Fruit fly (Drosophila melanogaster) whole organism, embryonic: ENCODE measurements around the gene CG9799.
A peak's percentile ranks its signal among the peaks of the same experiment; 100 is the strongest.

Source experiments
- BEAF-32 ChIP-seq: fragments of 200-800 bp; sonication (Bioruptor generic); optimal IDR thresholded peaks from 3 replicates; lab custom pipeline; 2017; ENCODE audit warnings: missing biosample characterization, missing genetic modification characterization, mild to moderate bottlenecking, moderate library complexity, missing genetic modification reagents
- Blimp-1 ChIP-seq: fragments of 200-800 bp; sonication (Bioruptor generic); optimal IDR thresholded peaks from 3 replicates; lab custom pipeline; 2018; ENCODE audit warnings: missing biosample characterization, missing genetic modification characterization, mild to moderate bottlenecking, moderate library complexity, missing genetic modification reagents
- CG10462 ChIP-seq: fragments of 200-800 bp; sonication (Bioruptor generic); optimal IDR thresholded peaks from 2 replicates; lab custom pipeline; 2016; ENCODE audit warnings: missing biosample characterization, missing genetic modification characterization
- CG12071 ChIP-seq: fragments of 200-800 bp; sonication (Bioruptor generic); optimal IDR thresholded peaks from 3 replicates; lab custom pipeline; 2018; ENCODE audit warnings: missing biosample characterization, mild to moderate bottlenecking, missing genetic modification characterization
- CG12155 ChIP-seq: fragments of 200-800 bp; sonication (Bioruptor generic); optimal IDR thresholded peaks from 3 replicates; lab custom pipeline; 2016; ENCODE audit warnings: missing biosample characterization, missing genetic modification characterization
- CG14014 ChIP-seq: fragments of 200-800 bp; sonication (Bioruptor generic); IDR thresholded peaks from 2 replicates; pipeline ENCODE4 v1.3.6; 2022; ENCODE audit warnings: missing biosample characterization, missing genetic modification characterization
- CG15601 ChIP-seq: fragments of 200-800 bp; sonication (Bioruptor generic); optimal IDR thresholded peaks from 3 replicates; lab custom pipeline; 2019; ENCODE audit warnings: missing biosample characterization, mild to moderate bottlenecking, missing genetic modification characterization, moderate library complexity
- CG15696 ChIP-seq: fragments of 200-800 bp; sonication (Bioruptor generic); optimal IDR thresholded peaks from 2 replicates; lab custom pipeline; 2019; ENCODE audit warnings: missing biosample characterization, mild to moderate bottlenecking, missing genetic modification characterization, moderate library complexity
- CG1602 ChIP-seq: fragments of 200-800 bp; sonication (Bioruptor generic); optimal IDR thresholded peaks from 3 replicates; lab custom pipeline; 2016; ENCODE audit warnings: missing biosample characterization, missing genetic modification characterization
- CG16863 ChIP-seq: fragments of 200-800 bp; sonication (Bioruptor generic); optimal IDR thresholded peaks from 3 replicates; lab custom pipeline; 2016; ENCODE audit warnings: missing biosample characterization, missing genetic modification characterization
- CG17361 ChIP-seq: fragments of 200-800 bp; sonication (Bioruptor generic); IDR thresholded peaks from 3 replicates; pipeline ENCODE4 v1.3.6; 2022; ENCODE audit warnings: missing biosample characterization, missing genetic modification characterization
- CG2875 ChIP-seq: fragments of 200-800 bp; sonication (Bioruptor generic); optimal IDR thresholded peaks from 2 replicates; lab custom pipeline; 2017; ENCODE audit warnings: missing biosample characterization, mild to moderate bottlenecking, missing genetic modification characterization, missing genetic modification reagents
- CG33557 ChIP-seq: fragments of 200-800 bp; sonication (Bioruptor generic); optimal IDR thresholded peaks from 2 replicates; lab custom pipeline; 2019; ENCODE audit warnings: missing biosample characterization, mild to moderate bottlenecking, missing genetic modification characterization, moderate library complexity
- CG6254 ChIP-seq: fragments of 200-800 bp; sonication (Bioruptor generic); optimal IDR thresholded peaks from 3 replicates; lab custom pipeline; 2017; ENCODE audit warnings: mild to moderate bottlenecking, missing biosample characterization, missing genetic modification reagents, missing genetic modification characterization
- CG8944 ChIP-seq: fragments of 200-800 bp; sonication (Bioruptor generic); optimal IDR thresholded peaks from 3 replicates; lab custom pipeline; 2016; ENCODE audit warnings: missing biosample characterization, missing genetic modification characterization
- CG9817 ChIP-seq: fragments of 200-800 bp; sonication (Bioruptor generic); optimal IDR thresholded peaks from 2 replicates; lab custom pipeline; 2018; ENCODE audit warnings: missing biosample characterization, mild to moderate bottlenecking, missing genetic modification characterization, moderate library complexity
- CTCF ChIP-seq: fragments of 200-800 bp; sonication (Bioruptor generic); optimal IDR thresholded peaks from 2 replicates; lab custom pipeline; 2017; ENCODE audit warnings: missing biosample characterization, mild to moderate bottlenecking, missing genetic modification characterization, moderate library complexity
- Camta ChIP-seq: fragments of 200-800 bp; sonication (Bioruptor generic); optimal IDR thresholded peaks from 2 replicates; lab custom pipeline; 2016; ENCODE audit warnings: missing biosample characterization, missing genetic modification characterization
- Chrac-16 ChIP-seq: fragments of 200-800 bp; sonication (Bioruptor generic); optimal IDR thresholded peaks from 3 replicates; lab custom pipeline; 2016; ENCODE audit warnings: missing biosample characterization, missing genetic modification characterization
- CoRest ChIP-seq: fragments of 200-800 bp; sonication (Bioruptor generic); optimal IDR thresholded peaks from 3 replicates; lab custom pipeline; 2018; ENCODE audit warnings: missing biosample characterization, mild to moderate bottlenecking, missing genetic modification characterization, moderate library complexity
- CrebB ChIP-seq: fragments of 200-800 bp; sonication (Bioruptor generic); optimal IDR thresholded peaks from 3 replicates; lab custom pipeline; 2018; ENCODE audit warnings: missing biosample characterization, mild to moderate bottlenecking, missing genetic modification characterization
- E2f2 ChIP-seq: fragments of 200-800 bp; sonication (Bioruptor generic); IDR thresholded peaks from 2 replicates; pipeline ENCODE4 v1.3.6; 2022; ENCODE audit warnings: missing biosample characterization, missing genetic modification characterization
- Fer1 ChIP-seq: fragments of 200-800 bp; sonication (Bioruptor generic); optimal IDR thresholded peaks from 2 replicates; lab custom pipeline; 2017; ENCODE audit warnings: missing biosample characterization, mild to moderate bottlenecking, missing genetic modification characterization
- Fer3 ChIP-seq: fragments of 200-800 bp; sonication (Bioruptor generic); optimal IDR thresholded peaks from 2 replicates; lab custom pipeline; 2018; ENCODE audit warnings: missing biosample characterization, mild to moderate bottlenecking, missing genetic modification characterization, moderate library complexity
- Hmr ChIP-seq: fragments of 200-800 bp; sonication (Bioruptor generic); optimal IDR thresholded peaks from 3 replicates; lab custom pipeline; 2017; ENCODE audit warnings: mild to moderate bottlenecking, missing biosample characterization, missing genetic modification reagents, missing genetic modification characterization
- Hr3 ChIP-seq: fragments of 200-800 bp; sonication (Bioruptor generic); optimal IDR thresholded peaks from 3 replicates; lab custom pipeline; 2016; ENCODE audit warnings: missing biosample characterization, missing genetic modification characterization
- Med ChIP-seq: fragments of 200-800 bp; sonication (Bioruptor generic); peaks from one replicate; lab custom pipeline; 2016; ENCODE audit warnings: missing biosample characterization, missing genetic modification characterization, mild to moderate bottlenecking, inconsistent platforms, moderate library complexity
- Sin3A ChIP-seq: fragments of >200 bp; optimal IDR thresholded peaks from 2 replicates; lab custom pipeline; 2018
- Ssrp ChIP-seq: fragments of 200-800 bp; sonication (Bioruptor generic); optimal IDR thresholded peaks from 2 replicates; lab custom pipeline; 2018; ENCODE audit warnings: missing biosample characterization, mild to moderate bottlenecking, missing genetic modification characterization, moderate library complexity
- amos ChIP-seq: fragments of 200-800 bp; sonication (Bioruptor generic); IDR thresholded peaks from 2 replicates; pipeline ENCODE4 v1.3.6; 2022; ENCODE audit warnings: missing biosample characterization, missing genetic modification characterization; ENCODE audit not compliant: partially characterized antibody
- bsh ChIP-seq, 2 experiments: fragments of 200-800 bp; sonication (Bioruptor generic); optimal IDR thresholded peaks; 2 replicates each; lab custom pipeline; 2017 to 2018; ENCODE audit warnings: mild to moderate bottlenecking in 2 of 2, missing biosample characterization in 2 of 2, missing genetic modification characterization in 2 of 2, moderate library complexity in 1 of 2
- ci ChIP-seq: fragments of 200-800 bp; sonication (Bioruptor generic); IDR thresholded peaks from 3 replicates; pipeline ENCODE4 v1.3.6; 2022; ENCODE audit warnings: missing biosample characterization, missing genetic modification characterization
- crol ChIP-seq: fragments of 200-800 bp; sonication (Bioruptor generic); IDR thresholded peaks from 2 replicates; pipeline ENCODE4 v1.3.6; 2022; ENCODE audit warnings: missing biosample characterization, missing genetic modification characterization
- ems ChIP-seq: fragments of 200-800 bp; sonication (Bioruptor generic); optimal IDR thresholded peaks from 3 replicates; lab custom pipeline; 2016; ENCODE audit warnings: missing biosample characterization, missing genetic modification characterization
- eve ChIP-seq, 2 experiments: fragments of >200 bp; optimal IDR thresholded peaks; 2 replicates each; lab custom pipeline; 2017; ENCODE audit warnings: missing biosample characterization in 2 of 2, missing genetic modification characterization in 2 of 2
- gfzf ChIP-seq: fragments of 200-800 bp; sonication (Bioruptor generic); optimal IDR thresholded peaks from 2 replicates; lab custom pipeline; 2016; ENCODE audit warnings: missing biosample characterization, mild to moderate bottlenecking, missing genetic modification characterization, moderate library complexity
- hb ChIP-seq: fragments of 200-800 bp; sonication (Bioruptor generic); IDR thresholded peaks from 3 replicates; pipeline ENCODE4 v1.3.6; 2022; ENCODE audit warnings: missing biosample characterization, missing genetic modification characterization; ENCODE audit not compliant: partially characterized antibody
- lilli ChIP-seq: fragments of 200-800 bp; sonication (Bioruptor generic); optimal IDR thresholded peaks from 3 replicates; lab custom pipeline; 2016; ENCODE audit warnings: missing biosample characterization, missing genetic modification characterization
- nerfin-1 ChIP-seq: fragments of 200-800 bp; sonication (Bioruptor generic); optimal IDR thresholded peaks from 3 replicates; lab custom pipeline; 2019; ENCODE audit warnings: missing biosample characterization, mild to moderate bottlenecking, missing genetic modification characterization, moderate library complexity
- oc ChIP-seq: fragments of 200-800 bp; sonication (Bioruptor generic); optimal IDR thresholded peaks from 2 replicates; lab custom pipeline; 2018; ENCODE audit warnings: missing biosample characterization, mild to moderate bottlenecking, missing genetic modification characterization, moderate library complexity
- phol ChIP-seq: fragments of 200-800 bp; sonication (Bioruptor generic); optimal IDR thresholded peaks from 3 replicates; lab custom pipeline; 2018; ENCODE audit warnings: missing biosample characterization, mild to moderate bottlenecking, missing genetic modification characterization, moderate library complexity
- pros ChIP-seq: fragments of 200-800 bp; sonication (Bioruptor generic); optimal IDR thresholded peaks from 3 replicates; lab custom pipeline; 2019; ENCODE audit warnings: missing biosample characterization, mild to moderate bottlenecking, missing genetic modification characterization, moderate library complexity
- shn ChIP-seq: fragments of 200-800 bp; sonication (Bioruptor generic); optimal IDR thresholded peaks from 3 replicates; lab custom pipeline; 2016; ENCODE audit warnings: missing biosample characterization, missing genetic modification characterization
- slp2 ChIP-seq: fragments of 200-800 bp; sonication (Bioruptor generic); optimal IDR thresholded peaks from 2 replicates; lab custom pipeline; 2016; ENCODE audit warnings: missing biosample characterization, missing genetic modification characterization
- ssp ChIP-seq: fragments of 200-800 bp; sonication (Bioruptor generic); IDR thresholded peaks from 2 replicates; pipeline ENCODE4 v1.3.6; 2022; ENCODE audit warnings: missing biosample characterization, missing genetic modification characterization
- ttk ChIP-seq: fragments of 200-800 bp; sonication (Bioruptor generic); IDR thresholded peaks from 2 replicates; pipeline ENCODE4 v2.1.2; 2022; ENCODE audit warnings: missing biosample characterization, missing genetic modification characterization
- twi ChIP-seq: fragments of 200-800 bp; optimal IDR thresholded peaks from 2 replicates; lab custom pipeline; 2019; ENCODE audit warnings: missing biosample characterization, mild to moderate bottlenecking, missing genetic modification characterization, moderate library complexity
- unc-4 ChIP-seq: fragments of 200-800 bp; sonication (Bioruptor generic); IDR thresholded peaks from 2 replicates; pipeline ENCODE4 v1.3.6; 2022; ENCODE audit warnings: missing biosample characterization, missing genetic modification characterization; ENCODE audit not compliant: partially characterized antibody
- zf30C ChIP-seq: fragments of 200-800 bp; sonication (Bioruptor generic); optimal IDR thresholded peaks from 3 replicates; lab custom pipeline; 2018; ENCODE audit warnings: missing biosample characterization, mild to moderate bottlenecking, missing genetic modification characterization

CG9799 gene

dm6 chr3R:13434325-13435168, 46.0 kb upstream of the CG9799 start, which contains the start of gene yrt (continued):
- TF ChIP-seq CG6254 (GFP tag; lab: Kevin White, UChicago) (no peak), Med (peak; percentile 76), BEAF-32 (GFP tag; lab: Kevin White, UChicago) (peak; percentile 38), hb (GFP tag; lab: Robert Waterston, UW) (no peak), CTCF (peak; percentile 77), Hr3 (GFP tag; lab: Kevin White, UChicago) (no peak), CG15696 (peak; percentile 13), CG8944 (GFP tag; lab: Kevin White, UChicago) (no peak), eve (GFP tag; optimal IDR thresholded peaks at IDR 0.05; lab: Kevin White, UChicago) (no peak), oc (tag; lab: Kevin White, UChicago) (no peak), crol (GFP tag; lab: Robert Waterston, UW) (0 out of 2 replicates have a peak, but pooled peaks have one; percentile 3), E2f2 (GFP tag; lab: Robert Waterston, UW) (peak; percentile 59), ci (0 out of 3 replicates have a peak, but pooled peaks have one; percentile 10), Hmr (GFP tag; lab: Kevin White, UChicago) (peak; percentile 28), shn (GFP tag; lab: Kevin White, UChicago) (no peak), unc-4 (GFP tag; lab: Robert Waterston, UW) (0 out of 2 replicates have a peak, but pooled peaks have one; percentile 12), ssp (GFP tag; lab: Robert Waterston, UW) (no peak), twi (tag; lab: Kevin White, UChicago) (no peak), CG9817 (tag; lab: Kevin White, UChicago) (no peak), bsh (GFP tag; optimal IDR thresholded peaks at IDR 0.05; lab: Kevin White, UChicago) (no peak), phol (peak; percentile 73), ems (GFP tag; lab: Kevin White, UChicago) (no peak), zf30C (GFP tag; lab: Kevin White, UChicago) (no peak), Ssrp (no peak), amos (GFP tag; lab: Robert Waterston, UW) (peak; percentile 20; the same call in 1 of the 2 replicates), CG16863 (GFP tag; lab: Kevin White, UChicago) (no peak), Chrac-16 (GFP tag; lab: Kevin White, UChicago) (no peak), ttk (no peak), CG2875 (GFP tag; lab: Kevin White, UChicago) (no peak), pros (GFP tag; lab: Kevin White, UChicago) (no peak), CG12071 (GFP tag; lab: Kevin White, UChicago) (no peak), CG17361 (0 out of 3 replicates have a peak, but pooled peaks have one; percentile 15), nerfin-1 (peak; percentile 69), gfzf (GFP tag; lab: Kevin White, UChicago) (peak; percentile 96), Sin3A (peak; percentile 36), CG14014 (no peak), Blimp-1 (GFP tag; lab: Kevin White, UChicago) (no peak), CG12155 (GFP tag; lab: Kevin White, UChicago) (no peak), lilli (GFP tag; lab: Kevin White, UChicago) (no peak), CG15601 (tag; lab: Kevin White, UChicago) (peak; percentile 58), CG10462 (GFP tag; lab: Kevin White, UChicago) (no peak), Fer3 (tag; lab: Kevin White, UChicago) (no peak), slp2 (GFP tag; lab: Kevin White, UChicago) (no peak), CoRest (tag; lab: Kevin White, UChicago) (peak; percentile 15), Camta (GFP tag; lab: Kevin White, UChicago) (no peak), Fer1 (GFP tag; lab: Kevin White, UChicago) (peak; percentile 16), CG1602 (GFP tag; lab: Kevin White, UChicago) (no peak), CG33557 (GFP tag; lab: Kevin White, UChicago) (no peak), CrebB (tag; lab: Kevin White, UChicago) (peak; percentile 24)
